Worm (Caenorhabditis elegans) whole organism, late embryonic: ENCODE measurements around the gene ZC477.4.

Experiments
- C08G9.2 ChIP-seq: sonication (generic microtip); optimal IDR thresholded peaks from 2 replicates; lab custom pipeline; 2016; ENCODE audit warnings: mild to moderate bottlenecking, missing genetic modification characterization, moderate library complexity, missing compliant biosample characterization
- C38D4.7 ChIP-seq: fragments of 200-800 bp; sonication (Bioruptor generic); optimal IDR thresholded peaks from 2 replicates; lab custom pipeline; 2018; ENCODE audit warnings: mild to moderate bottlenecking, missing genetic modification characterization, moderate library complexity, missing compliant biosample characterization
- K09A11.1 ChIP-seq: sonication (generic microtip); optimal IDR thresholded peaks from 2 replicates; lab custom pipeline; 2017; ENCODE audit warnings: antibody characterized with exemption, mild to moderate bottlenecking, missing genetic modification characterization, missing compliant biosample characterization; ENCODE audit not compliant: insufficient read depth
- Y22D7AL.16 ChIP-seq: sonication (generic microtip); optimal IDR thresholded peaks from 2 replicates; lab custom pipeline; 2016; ENCODE audit warnings: missing genetic modification characterization, missing compliant biosample characterization
- ceh-18 ChIP-seq: sonication (generic microtip); optimal IDR thresholded peaks from 2 replicates; lab custom pipeline; 2016; ENCODE audit warnings: missing genetic modification characterization, missing compliant biosample characterization
- ceh-24 ChIP-seq: sonication (generic microtip); optimal IDR thresholded peaks from 2 replicates; lab custom pipeline; 2016; ENCODE audit warnings: mild to moderate bottlenecking, missing genetic modification characterization, missing compliant biosample characterization
- ceh-6 ChIP-seq: fragments of 200-800 bp; sonication (Bioruptor generic); optimal IDR thresholded peaks from 2 replicates; lab custom pipeline; 2018; ENCODE audit warnings: mild to moderate bottlenecking, missing genetic modification characterization, missing compliant biosample characterization
- ceh-9 ChIP-seq: sonication (generic microtip); optimal IDR thresholded peaks from 2 replicates; lab custom pipeline; 2016; ENCODE audit warnings: mild to moderate bottlenecking, missing genetic modification characterization, inconsistent platforms, missing compliant biosample characterization
- dmd-4 ChIP-seq: sonication (generic microtip); optimal IDR thresholded peaks from 2 replicates; lab custom pipeline; 2016; ENCODE audit warnings: borderline replicate concordance, missing genetic modification characterization, missing compliant biosample characterization
- fax-1 ChIP-seq: sonication (generic microtip); optimal IDR thresholded peaks from 2 replicates; lab custom pipeline; 2016; ENCODE audit warnings: missing genotype, missing genetic modification characterization, missing compliant biosample characterization
- gmeb-2 ChIP-seq: sonication (generic microtip); optimal IDR thresholded peaks from 2 replicates; lab custom pipeline; 2016; ENCODE audit warnings: missing genetic modification characterization, inconsistent platforms, missing compliant biosample characterization
- hlh-15 ChIP-seq: sonication (generic microtip); optimal IDR thresholded peaks from 2 replicates; lab custom pipeline; 2016; ENCODE audit warnings: missing genetic modification characterization, missing compliant biosample characterization
- hlh-8 ChIP-seq: sonication (generic microtip); optimal IDR thresholded peaks from 2 replicates; lab custom pipeline; 2016; ENCODE audit warnings: missing genotype, missing genetic modification characterization, missing compliant biosample characterization
- lim-6 ChIP-seq: sonication (generic microtip); optimal IDR thresholded peaks from 2 replicates; lab custom pipeline; 2016; ENCODE audit warnings: missing genetic modification characterization, missing compliant biosample characterization
- lin-11 ChIP-seq: fragments of 200-800 bp; sonication (Bioruptor generic); optimal IDR thresholded peaks from 2 replicates; lab custom pipeline; 2018; ENCODE audit warnings: mild to moderate bottlenecking, missing genetic modification characterization, missing compliant biosample characterization
- npax-4 ChIP-seq: sonication (generic microtip); optimal IDR thresholded peaks from 2 replicates; lab custom pipeline; 2016; ENCODE audit warnings: missing genetic modification characterization, missing compliant biosample characterization
- pag-3 ChIP-seq: sonication (generic microtip); optimal IDR thresholded peaks from 2 replicates; lab custom pipeline; 2016; ENCODE audit warnings: missing compliant biosample characterization, missing genetic modification characterization, borderline replicate concordance
- pha-4 ChIP-seq: fragments of 150-350 bp; optimal IDR thresholded peaks from 2 replicates; lab custom pipeline; 2018; ENCODE audit warnings: missing biosample characterization, missing genetic modification reagents, missing genetic modification characterization
- ref-2 ChIP-seq: sonication (generic microtip); optimal IDR thresholded peaks from 2 replicates; lab custom pipeline; 2016; ENCODE audit warnings: missing genetic modification characterization, missing compliant biosample characterization
- sox-4 ChIP-seq: sonication (generic microtip); optimal IDR thresholded peaks from 2 replicates; lab custom pipeline; 2017; ENCODE audit warnings: mild to moderate bottlenecking, missing genetic modification characterization, inconsistent platforms, missing compliant biosample characterization
- syd-9 ChIP-seq: sonication (generic microtip); optimal IDR thresholded peaks from 2 replicates; lab custom pipeline; 2016; ENCODE audit warnings: mild to moderate bottlenecking, missing genetic modification characterization, moderate library complexity, missing compliant biosample characterization
- zip-5 ChIP-seq: sonication (generic microtip); optimal IDR thresholded peaks from 2 replicates; lab custom pipeline; 2016; ENCODE audit warnings: missing genetic modification characterization, missing compliant biosample characterization

The ZC477.4 gene

DNA sequence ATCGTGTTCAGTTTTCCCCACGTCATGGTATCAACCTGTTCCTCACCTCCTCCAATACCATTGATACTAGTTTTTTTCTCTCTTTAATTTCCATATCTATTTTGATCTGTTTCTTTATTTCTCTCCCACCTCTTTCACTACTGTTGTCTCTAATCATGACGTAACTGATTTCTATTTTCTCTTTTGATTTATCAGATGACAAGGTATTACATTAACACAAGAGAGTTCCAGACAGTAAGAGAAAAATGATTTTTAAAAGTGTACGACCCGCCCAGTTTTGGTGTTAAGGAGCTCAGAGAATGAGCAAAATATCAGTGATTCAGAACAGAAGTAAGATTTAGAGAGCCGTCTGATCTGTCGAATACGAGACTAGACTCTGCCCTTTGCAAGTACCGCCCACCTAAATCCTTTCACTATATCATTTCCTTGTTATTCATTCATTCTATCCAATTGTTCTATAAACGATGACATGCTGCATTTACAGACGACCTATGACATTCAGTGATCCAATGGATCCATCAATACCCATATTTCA, 48.8 kb downstream of the ZC477.4 start, which contains the start of gene nhr-105:
TSS of gene nhr-105 (plus strand) at position 485 of the 535 bp plus-strand sequence.
- no peak for TF ChIP-seq npax-4
- no peak for TF ChIP-seq C08G9.2 (tag; lab: Kevin White, UChicago)
- no peak for TF ChIP-seq pag-3
- no peak for TF ChIP-seq fax-1 (tag; lab: Kevin White, UChicago)
- TF ChIP-seq C38D4.7 = no peak
- no peak for TF ChIP-seq lin-11
- TF ChIP-seq ceh-9 = no peak
- TF ChIP-seq gmeb-2 (tag; lab: Kevin White, UChicago) = no peak
- TF ChIP-seq ceh-6 (GFP tag; lab: Kevin White, UChicago) = no peak
- no peak for TF ChIP-seq sox-4 (tag; lab: Kevin White, UChicago)
- no peak for TF ChIP-seq lim-6 (tag; lab: Kevin White, UChicago)
- TF ChIP-seq syd-9 (tag; lab: Kevin White, UChicago) = no peak

DNA sequence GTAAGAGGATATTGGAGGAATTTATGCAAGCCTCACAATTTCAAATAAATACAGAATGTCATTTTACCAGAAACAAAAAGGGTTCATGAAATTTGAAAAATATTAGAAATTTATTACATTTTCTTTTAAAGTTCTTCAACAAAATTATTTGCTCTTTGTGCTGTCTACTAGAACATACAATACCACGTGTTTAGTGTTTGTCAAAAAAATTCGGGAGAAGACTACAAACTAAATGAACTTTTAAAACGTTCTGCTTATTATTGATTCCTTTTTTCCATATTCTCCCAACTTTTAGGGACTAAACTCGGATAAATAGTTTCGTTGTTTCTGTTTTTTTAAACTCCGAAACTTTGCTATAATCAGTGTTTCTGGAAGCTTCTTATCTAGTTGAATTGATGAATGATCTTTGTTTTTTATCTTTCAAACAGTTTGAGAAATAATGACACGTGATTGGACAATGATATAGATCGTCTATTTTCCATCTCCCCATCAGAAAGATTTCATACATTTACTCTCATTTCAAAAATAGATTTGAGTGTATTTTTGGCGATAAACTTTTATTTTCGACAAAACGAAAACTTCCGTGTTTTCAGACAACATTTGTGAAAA, 49.8 kb downstream of the ZC477.4 start:
- TF ChIP-seq dmd-4 (no peak), ref-2 (no peak), lin-11 (no peak), hlh-8 (no peak), Y22D7AL.16 (tag; lab: Kevin White, UChicago) (no peak), hlh-15 (tag; lab: Kevin White, UChicago) (no peak), K09A11.1 (tag; lab: Kevin White, UChicago) (no peak), pha-4 (tag; lab: Kevin White, UChicago) (no peak), ceh-24 (tag; lab: Kevin White, UChicago) (no peak), C38D4.7 (no peak), ceh-18 (tag; lab: Kevin White, UChicago) (no peak), zip-5 (tag; lab: Kevin White, UChicago) (no peak), C08G9.2 (tag; lab: Kevin White, UChicago) (no peak)
